Worm (Caenorhabditis elegans): Measurements from ENCODE around the gene C43G2.3.
"Not testable (repeated sequence)": the region's sequence is repeated elsewhere in the genome, so short reads cannot be mapped to it uniquely, and the experiment has no call there.

DNA sequence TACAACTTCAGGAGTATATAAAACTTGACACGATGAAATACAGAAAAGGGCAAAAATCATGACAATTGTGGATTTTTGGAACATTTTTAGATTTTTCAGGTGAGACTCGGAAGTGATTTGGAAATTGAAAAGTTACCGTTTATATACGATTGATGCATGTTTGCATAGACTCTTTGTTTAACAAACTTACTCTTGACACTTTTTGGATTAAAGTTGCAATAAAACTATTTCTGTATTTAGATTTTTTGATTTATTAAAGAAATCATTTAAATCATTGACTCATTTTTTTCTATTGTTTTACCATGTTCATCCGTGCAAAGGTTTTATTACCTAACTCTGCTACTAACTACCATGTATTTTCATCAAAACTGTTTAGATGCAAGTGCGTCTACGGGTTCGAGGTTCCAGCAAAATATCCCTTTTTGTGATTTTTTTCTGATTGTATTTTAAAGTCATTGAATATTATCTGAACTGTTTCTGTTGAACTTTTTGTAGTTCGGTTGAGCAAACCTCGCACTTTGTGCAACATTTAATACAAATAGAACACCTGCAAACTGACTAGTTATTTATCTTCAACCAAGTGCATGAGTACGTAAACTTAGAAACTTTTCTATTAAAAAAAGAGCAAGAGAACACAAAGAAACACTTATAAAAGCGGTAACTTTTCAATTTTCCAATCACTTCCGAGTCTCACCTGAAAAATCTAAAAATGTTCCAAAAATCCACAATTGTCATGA, 13.2 kb downstream of the C43G2.3 start, which contains the start of the genes nspb-1 and nspb-2:
- TF ChIP-seq aly-2 (tag; optimal IDR thresholded peaks at IDR 0.05); skn-1 (tag; optimal IDR thresholded peaks at IDR 0.05); nhr-67 (tag; optimal IDR thresholded peaks at IDR 0.05); nhr-76 (tag; optimal IDR thresholded peaks at IDR 0.05); nhr-11 (tag; optimal IDR thresholded peaks at IDR 0.05); snpc-4 (tag; optimal IDR thresholded peaks at IDR 0.05); elt-2 (tag; optimal IDR thresholded peaks at IDR 0.05); pqm-1 (tag; optimal IDR thresholded peaks at IDR 0.05); ztf-11 (tag; optimal IDR thresholded peaks at IDR 0.05); nhr-28 (tag; optimal IDR thresholded peaks at IDR 0.05); unc-62 (GFP tag; optimal IDR thresholded peaks at IDR 0.05); ama-1 (optimal IDR thresholded peaks at IDR 0.05); ceh-9 (tag; optimal IDR thresholded peaks at IDR 0.05): not testable (repeated sequence)

Data from whole organism, L3 larva.